Fruit fly (Drosophila melanogaster) whole organism, prepupa: ENCODE data around the gene CG43229.
A peak's percentile ranks its signal among the peaks of the same experiment; 100 is the strongest.

Source experiments
- Blimp-1 ChIP-seq: fragments of 200-800 bp; sonication (Bioruptor generic); optimal IDR thresholded peaks from 3 replicates; lab custom pipeline; 2017; ENCODE audit warnings: missing biosample characterization, missing genetic modification characterization, mild to moderate bottlenecking, moderate library complexity, missing genetic modification reagents
- CG10631 ChIP-seq: fragments of 200-800 bp; sonication (Bioruptor generic); optimal IDR thresholded peaks from 2 replicates; lab custom pipeline; 2016; ENCODE audit warnings: missing biosample characterization, missing genetic modification characterization
- CG11294 ChIP-seq: fragments of 200-800 bp; sonication (Bioruptor generic); IDR thresholded peaks from 2 replicates; pipeline ENCODE4 v1.3.6; 2022; ENCODE audit warnings: missing biosample characterization, missing genetic modification characterization
- CG11902 ChIP-seq: fragments of 200-800 bp; sonication (Bioruptor generic); optimal IDR thresholded peaks from 3 replicates; lab custom pipeline; 2016; ENCODE audit warnings: missing biosample characterization, missing genetic modification characterization
- CG15336 ChIP-seq: fragments of 200-800 bp; sonication (Bioruptor generic); IDR thresholded peaks from 2 replicates; pipeline ENCODE4 v1.3.6; 2022; ENCODE audit warnings: missing biosample characterization, missing genetic modification characterization
- CG32006 ChIP-seq: fragments of 200-800 bp; sonication (Bioruptor generic); optimal IDR thresholded peaks from 3 replicates; lab custom pipeline; 2017; ENCODE audit warnings: missing biosample characterization, mild to moderate bottlenecking, missing genetic modification characterization
- CG34406 ChIP-seq: fragments of 200-800 bp; sonication (Bioruptor generic); optimal IDR thresholded peaks from 3 replicates; lab custom pipeline; 2016; ENCODE audit warnings: missing biosample characterization, missing genetic modification characterization
- CG3919 ChIP-seq: fragments of 200-800 bp; sonication (Bioruptor generic); optimal IDR thresholded peaks from 3 replicates; lab custom pipeline; 2016; ENCODE audit warnings: missing biosample characterization, missing genetic modification characterization
- CG4318 ChIP-seq: fragments of 200-800 bp; sonication (Bioruptor generic); optimal IDR thresholded peaks from 3 replicates; lab custom pipeline; 2017; ENCODE audit warnings: missing biosample characterization, mild to moderate bottlenecking, missing genetic modification characterization
- CG6163 ChIP-seq: fragments of 200-800 bp; sonication (Bioruptor generic); IDR thresholded peaks from 3 replicates; pipeline ENCODE4 v1.3.6; 2022; ENCODE audit warnings: missing biosample characterization, missing genetic modification characterization
- CG6792 ChIP-seq: fragments of 200-800 bp; sonication (Bioruptor generic); optimal IDR thresholded peaks from 3 replicates; lab custom pipeline; 2016; ENCODE audit warnings: missing biosample characterization, missing genetic modification characterization
- CG6854 ChIP-seq: fragments of 200-800 bp; sonication (Bioruptor generic); optimal IDR thresholded peaks from 2 replicates; lab custom pipeline; 2017; ENCODE audit warnings: missing biosample characterization, mild to moderate bottlenecking, missing genetic modification characterization
- CG8119 ChIP-seq: fragments of 200-800 bp; sonication (Bioruptor generic); IDR thresholded peaks from 3 replicates; pipeline ENCODE4 v1.3.6; 2022; ENCODE audit warnings: missing biosample characterization, missing genetic modification characterization
- CG8319 ChIP-seq: fragments of 200-800 bp; sonication (Bioruptor generic); optimal IDR thresholded peaks from 3 replicates; lab custom pipeline; 2016; ENCODE audit warnings: missing biosample characterization, missing genetic modification characterization
- CG9139 ChIP-seq: fragments of 200-800 bp; sonication (Bioruptor generic); optimal IDR thresholded peaks from 3 replicates; lab custom pipeline; 2017; ENCODE audit warnings: missing biosample characterization, mild to moderate bottlenecking, missing genetic modification characterization
- Eip75B ChIP-seq: fragments of 200-800 bp; sonication (Bioruptor generic); optimal IDR thresholded peaks from 3 replicates; lab custom pipeline; 2016; ENCODE audit warnings: missing biosample characterization, missing genetic modification characterization
- Eip78C ChIP-seq: fragments of 200-800 bp; sonication (Bioruptor generic); peaks from one replicate; lab custom pipeline; 2016; ENCODE audit warnings: missing biosample characterization, missing genetic modification characterization
- Hr38 ChIP-seq: sonication (Bioruptor generic); optimal IDR thresholded peaks from 2 replicates; lab custom pipeline; 2016; ENCODE audit warnings: missing biosample characterization, missing genetic modification characterization
- Lpt ChIP-seq: fragments of 200-800 bp; sonication (Bioruptor generic); optimal IDR thresholded peaks from 3 replicates; lab custom pipeline; 2016; ENCODE audit warnings: missing biosample characterization, missing genetic modification characterization
- OdsH ChIP-seq: fragments of 200-800 bp; sonication (Bioruptor generic); optimal IDR thresholded peaks from 3 replicates; lab custom pipeline; 2016; ENCODE audit warnings: missing biosample characterization, missing genetic modification characterization
- Smox ChIP-seq: fragments of 200-800 bp; sonication (Bioruptor generic); optimal IDR thresholded peaks from 3 replicates; lab custom pipeline; 2016; ENCODE audit warnings: missing biosample characterization, missing genetic modification characterization
- Sox102F ChIP-seq: fragments of 200-800 bp; sonication (Bioruptor generic); optimal IDR thresholded peaks from 2 replicates; lab custom pipeline; 2016; ENCODE audit warnings: missing biosample characterization, mild to moderate bottlenecking, missing genetic modification characterization
- Sox15 ChIP-seq: fragments of 200-800 bp; sonication (Bioruptor generic); optimal IDR thresholded peaks from 3 replicates; lab custom pipeline; 2016; ENCODE audit warnings: missing biosample characterization, missing genetic modification characterization
- achi ChIP-seq: fragments of 200-800 bp; sonication (Bioruptor generic); optimal IDR thresholded peaks from 3 replicates; lab custom pipeline; 2016; ENCODE audit warnings: missing biosample characterization, missing genetic modification characterization
- acj6 ChIP-seq: fragments of 200-800 bp; sonication (Bioruptor generic); optimal IDR thresholded peaks from 3 replicates; lab custom pipeline; 2016; ENCODE audit warnings: missing biosample characterization, missing genetic modification characterization
- cyc ChIP-seq: fragments of 200-800 bp; sonication (Bioruptor generic); optimal IDR thresholded peaks from 3 replicates; lab custom pipeline; 2016; ENCODE audit warnings: missing biosample characterization, missing genetic modification characterization
- fd59A ChIP-seq: fragments of 200-800 bp; sonication (Bioruptor generic); optimal IDR thresholded peaks from 2 replicates; lab custom pipeline; 2017; ENCODE audit warnings: missing biosample characterization, mild to moderate bottlenecking, missing genetic modification characterization, missing genetic modification reagents
- fd85E ChIP-seq: fragments of 200-800 bp; sonication (Bioruptor generic); optimal IDR thresholded peaks from 3 replicates; lab custom pipeline; 2016; ENCODE audit warnings: missing biosample characterization, missing genetic modification characterization
- fkh ChIP-seq: fragments of 200-800 bp; sonication (Bioruptor generic); optimal IDR thresholded peaks from 3 replicates; lab custom pipeline; 2017; ENCODE audit warnings: missing biosample characterization, mild to moderate bottlenecking, missing genetic modification characterization, moderate library complexity
- net ChIP-seq: fragments of 200-800 bp; sonication (Bioruptor generic); optimal IDR thresholded peaks from 3 replicates; lab custom pipeline; 2016; ENCODE audit warnings: missing biosample characterization, missing genetic modification characterization
- salr ChIP-seq, 2 experiments: fragments of 200-800 bp; sonication (Bioruptor generic); optimal IDR thresholded peaks; 3 replicates each; lab custom pipeline; 2016 to 2018; ENCODE audit warnings: missing biosample characterization in 2 of 2, missing genetic modification characterization in 2 of 2, mild to moderate bottlenecking in 1 of 2
- svp ChIP-seq: fragments of 200-800 bp; sonication (Bioruptor generic); peaks from one replicate; lab custom pipeline; 2016; ENCODE audit warnings: missing biosample characterization, missing genetic modification characterization
- topi ChIP-seq: fragments of 200-800 bp; sonication (Bioruptor generic); optimal IDR thresholded peaks from 3 replicates; lab custom pipeline; 2016; ENCODE audit warnings: missing biosample characterization, missing genetic modification characterization
- vri ChIP-seq: fragments of 200-800 bp; sonication (Bioruptor generic); optimal IDR thresholded peaks from 3 replicates; lab custom pipeline; 2016; ENCODE audit warnings: missing biosample characterization, mild to moderate bottlenecking, missing genetic modification characterization

CG43229 gene

DNA sequence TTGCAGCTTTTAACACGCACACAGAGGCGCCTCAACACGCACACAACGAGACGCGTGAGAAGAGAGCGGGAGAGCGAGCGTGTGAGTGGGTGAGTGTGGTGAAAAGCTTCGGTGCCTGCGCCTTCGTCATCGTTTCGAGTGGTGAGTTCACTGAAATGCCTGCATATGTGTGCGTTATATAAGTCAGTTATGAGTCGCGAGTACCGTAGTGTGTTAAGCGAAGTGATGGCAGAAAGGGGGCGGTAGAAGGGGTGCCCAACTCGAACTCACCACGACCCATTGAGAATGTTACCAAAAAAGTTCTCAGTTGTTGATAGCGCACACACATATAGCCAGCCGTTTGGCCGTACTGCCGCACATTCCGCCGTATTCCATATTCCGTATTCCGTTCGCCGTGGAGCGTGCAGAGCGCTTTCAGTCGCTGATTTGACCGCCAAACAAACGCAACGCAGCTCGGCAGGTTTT lies 16.6 kb downstream of the CG43229 start, which contains the start of gene Frq1:
Frq1 (plus strand) TSS at position 415 of the 465 bp plus-strand sequence.
- no peak for TF ChIP-seq Lpt (GFP tag; lab: Kevin White, UChicago)

dm6 chrX:18158967-18159366 lies 20.6 kb downstream of the CG43229 start:
- TF ChIP-seq Blimp-1 (GFP tag; lab: Kevin White, UChicago) (no peak), fkh (GFP tag; lab: Kevin White, UChicago) (peak; percentile 18), CG8319 (GFP tag; lab: Kevin White, UChicago) (no peak)
- TF ChIP-seq, all 60 proteins: peak for 1

DNA sequence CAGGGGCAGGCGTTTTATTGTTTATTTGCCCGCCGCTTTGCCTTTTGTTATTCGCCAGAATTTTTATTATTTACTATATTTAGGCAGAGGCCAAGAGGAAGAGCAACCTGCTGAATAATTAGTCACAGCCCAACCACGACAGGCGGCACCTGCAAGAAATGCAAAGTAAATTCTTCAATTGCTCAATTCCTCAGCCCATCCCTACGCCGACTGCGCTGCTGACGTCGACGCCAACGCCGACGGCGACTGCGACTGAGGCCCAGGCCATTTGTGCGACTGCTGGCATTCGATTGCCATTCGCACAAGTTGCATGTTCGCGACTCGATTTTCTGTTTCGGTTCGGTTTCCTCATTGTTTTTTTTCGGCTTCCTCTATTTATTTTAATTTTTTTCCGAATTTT lies 39.0 kb downstream of the CG43229 start, which contains the start of gene Frq2:
Frq2 (plus strand) TSS at position 301 of the 400 bp plus-strand sequence.
- no peak for TF ChIP-seq Hr38 (GFP tag; lab: Kevin White, UChicago)
- TF ChIP-seq acj6 (GFP tag; lab: Kevin White, UChicago) = no peak
- TF ChIP-seq net (GFP tag; lab: Kevin White, UChicago) = no peak
- TF ChIP-seq CG15336 (GFP tag; lab: Robert Waterston, UW) = no peak
- no peak for TF ChIP-seq CG8319 (GFP tag; lab: Kevin White, UChicago)
- TF ChIP-seq CG8119 (GFP tag; lab: Robert Waterston, UW) = no peak
- TF ChIP-seq CG4318 (GFP tag; lab: Kevin White, UChicago) = no peak
- TF ChIP-seq Sox15 (GFP tag; lab: Kevin White, UChicago) = no peak
- no peak for TF ChIP-seq Sox102F
- TF ChIP-seq topi (GFP tag; lab: Kevin White, UChicago) = no peak
- no peak for TF ChIP-seq CG34406 (GFP tag; lab: Kevin White, UChicago)
- no peak for TF ChIP-seq CG10631 (GFP tag; lab: Kevin White, UChicago)

DNA sequence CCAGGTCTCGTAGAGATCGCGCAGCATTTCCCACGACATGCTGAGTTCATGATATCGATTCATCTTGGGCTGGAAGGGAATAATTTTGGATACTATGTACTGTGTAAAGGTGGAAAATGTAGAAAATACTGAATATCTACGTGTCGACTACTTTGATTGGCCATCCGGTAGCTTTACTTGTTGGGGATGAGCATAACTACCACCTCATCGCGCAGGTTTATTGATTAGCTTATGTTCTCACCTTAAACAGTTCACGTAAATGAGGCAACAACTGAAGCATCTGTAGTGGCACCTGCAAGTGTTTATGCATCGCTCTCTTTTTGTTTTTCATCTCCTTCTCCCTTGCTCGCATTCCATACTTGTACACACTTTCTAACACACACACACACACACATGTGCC lies 41.0 kb downstream of the CG43229 start, which contains the start of gene Andorra:
Andorra (minus strand) TSS at position 101 of the 400 bp plus-strand sequence.
- TF ChIP-seq CG11902 (GFP tag; lab: Kevin White, UChicago) (no peak), fkh (GFP tag; lab: Kevin White, UChicago) (no peak), fd59A (GFP tag; lab: Kevin White, UChicago) (no peak)

DNA sequence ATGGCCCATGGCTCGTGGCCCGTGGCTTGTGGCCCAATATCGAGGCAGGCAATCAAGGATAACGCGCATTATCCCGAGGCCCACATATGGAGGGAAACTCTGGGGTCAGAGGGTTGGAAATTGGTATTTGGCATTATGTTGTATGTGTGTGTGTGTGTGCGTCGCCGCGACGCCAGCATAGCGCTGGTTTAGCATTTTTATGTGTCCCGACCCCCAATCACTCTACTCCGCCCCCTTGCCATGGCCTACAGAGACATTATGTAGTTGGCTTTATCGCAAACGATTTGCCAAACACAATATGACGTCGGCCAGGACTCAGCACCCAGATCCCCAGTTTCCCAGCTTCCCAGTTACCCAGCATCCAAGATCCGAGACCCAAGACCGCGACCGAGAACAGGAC lies 42.8 kb downstream of the CG43229 start:
- no peak for TF ChIP-seq salr (GFP tag; optimal IDR thresholded peaks at IDR 0.05; lab: Kevin White, UChicago)
- TF ChIP-seq Smox (GFP tag; lab: Kevin White, UChicago) = no peak
- TF ChIP-seq Eip75B (GFP tag; lab: Kevin White, UChicago) = no peak
- TF ChIP-seq svp = no peak
- TF ChIP-seq net (GFP tag; lab: Kevin White, UChicago) = no peak
- TF ChIP-seq OdsH (GFP tag; lab: Kevin White, UChicago) = no peak
- no peak for TF ChIP-seq CG3919 (GFP tag; lab: Kevin White, UChicago)
- no peak for TF ChIP-seq Blimp-1 (GFP tag; lab: Kevin White, UChicago)
- TF ChIP-seq CG4318 (GFP tag; lab: Kevin White, UChicago) = no peak
- no peak for TF ChIP-seq achi (GFP tag; lab: Kevin White, UChicago)
- no peak for TF ChIP-seq fd85E (GFP tag; lab: Kevin White, UChicago)
- no peak for TF ChIP-seq vri
- TF ChIP-seq CG6163 (GFP tag; lab: Robert Waterston, UW) = no peak
- no peak for TF ChIP-seq CG9139
- TF ChIP-seq, all 60 proteins: peak for 0

DNA sequence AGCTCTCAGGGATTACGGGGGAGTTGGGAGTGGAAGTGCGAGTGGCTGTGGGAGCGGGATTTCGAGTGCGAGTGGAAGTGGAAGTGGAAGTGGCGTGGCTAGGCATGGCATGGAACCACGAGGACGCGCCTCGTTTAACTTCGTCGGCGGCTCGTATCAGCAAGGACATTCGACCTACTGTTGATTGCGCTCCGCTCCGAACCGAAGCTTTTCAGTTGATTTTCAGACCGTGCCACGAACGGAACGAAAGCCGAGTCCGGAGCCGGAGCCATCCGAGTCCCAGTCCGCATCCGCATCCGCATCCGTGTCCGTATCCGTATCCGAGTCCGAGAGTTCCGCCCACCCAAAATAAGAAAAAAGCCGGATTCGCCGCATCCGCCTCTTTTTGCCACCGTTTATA lies 47.6 kb downstream of the CG43229 start:
- TF ChIP-seq Sox102F = no peak
- TF ChIP-seq Eip78C (GFP tag; lab: Kevin White, UChicago) = no peak
- no peak for TF ChIP-seq CG8119 (GFP tag; lab: Robert Waterston, UW)
- no peak for TF ChIP-seq CG32006 (GFP tag; lab: Kevin White, UChicago)
- no peak for TF ChIP-seq CG4318 (GFP tag; lab: Kevin White, UChicago)
- TF ChIP-seq fd85E (GFP tag; lab: Kevin White, UChicago) = no peak
- no peak for TF ChIP-seq cyc (GFP tag; lab: Kevin White, UChicago)
- no peak for TF ChIP-seq Lpt (GFP tag; lab: Kevin White, UChicago)
- TF ChIP-seq CG6854 (GFP tag; lab: Kevin White, UChicago) = no peak
- TF ChIP-seq CG11294 (GFP tag; lab: Robert Waterston, UW) = no peak
- TF ChIP-seq CG6792 (GFP tag; lab: Kevin White, UChicago) = no peak
- no peak for TF ChIP-seq Blimp-1 (GFP tag; lab: Kevin White, UChicago)
- TF ChIP-seq vri = no peak
